Worm (Caenorhabditis elegans) whole organism, early embryonic: ENCODE data around the gene srxa-10.

ENCODE experiments used
- ama-1 ChIP-seq: fragments of 150-350 bp; optimal IDR thresholded peaks from 2 replicates; lab custom pipeline; 2014
- ceh-13 ChIP-seq: fragments of 200-800 bp; sonication (Bioruptor generic); optimal IDR thresholded peaks from 2 replicates; lab custom pipeline; 2018; ENCODE audit warnings: mild to moderate bottlenecking, missing genetic modification characterization, missing compliant biosample characterization
- ceh-36 ChIP-seq: sonication (generic microtip); optimal IDR thresholded peaks from 2 replicates; lab custom pipeline; 2016; ENCODE audit warnings: missing genetic modification characterization, inconsistent platforms, missing compliant biosample characterization
- flt-1 ChIP-seq: fragments of 200-800 bp; sonication (Bioruptor generic); IDR thresholded peaks from 2 replicates; pipeline ENCODE4 v1.3.6; 2022; ENCODE audit warnings: missing genetic modification characterization, missing compliant biosample characterization
- hnd-1 ChIP-seq: sonication (generic microtip); optimal IDR thresholded peaks from 2 replicates; lab custom pipeline; 2016; ENCODE audit warnings: missing genetic modification characterization, missing compliant biosample characterization
- pes-1 ChIP-seq: fragments of 200-800 bp; sonication (Bioruptor generic); IDR thresholded peaks from 2 replicates; pipeline ENCODE4 v1.3.6; 2022; ENCODE audit warnings: missing genetic modification reagents, missing genetic modification characterization, missing compliant biosample characterization
- scrt-1 ChIP-seq: fragments of 200-800 bp; sonication (Bioruptor generic); IDR thresholded peaks from 2 replicates; pipeline ENCODE4 v1.3.6; 2022; ENCODE audit warnings: missing genetic modification characterization, missing compliant biosample characterization
- tbx-37 ChIP-seq: fragments of 200-800 bp; sonication (Bioruptor generic); conservative IDR thresholded peaks from 2 replicates; pipeline ENCODE4 v1.3.6; 2022; ENCODE audit warnings: missing genetic modification reagents, missing genetic modification characterization, missing compliant biosample characterization

- TF ChIP-seq hnd-1 (tag; lab: Kevin White, UChicago) = no peak
- TF ChIP-seq ceh-36 (tag; lab: Kevin White, UChicago) = no peak
- TF ChIP-seq ama-1 (lab: Kevin White, UChicago) = no peak
- TF ChIP-seq ceh-13 (GFP tag; lab: Kevin White, UChicago) = no peak
- TF ChIP-seq flt-1 (GFP tag; lab: Robert Waterston, UW) = no peak
- TF ChIP-seq pes-1 (GFP tag; lab: Robert Waterston, UW) = no peak
- no peak for TF ChIP-seq scrt-1 (GFP tag; lab: Robert Waterston, UW)
- no peak for TF ChIP-seq tbx-37 (GFP tag; lab: Robert Waterston, UW)
Measured at ce11 chrIII:9775916-9776315, 20.4 kb downstream of the srxa-10 start.
